Fruit fly (Drosophila melanogaster) whole organism, embryonic: Measurements from ENCODE around the gene Nup37.

Experiments
- Abd-B ChIP-seq: fragments of 200-800 bp; sonication (Bioruptor generic); optimal IDR thresholded peaks from 2 replicates; lab custom pipeline; 2018; ENCODE audit warnings: missing biosample characterization, mild to moderate bottlenecking, missing genetic modification characterization, moderate library complexity
- B-H1 ChIP-seq: fragments of 200-800 bp; sonication (Bioruptor generic); IDR thresholded peaks from 3 replicates; pipeline ENCODE4 v1.3.6; 2022; ENCODE audit warnings: missing biosample characterization, missing genetic modification characterization
- Bgb ChIP-seq: fragments of 200-800 bp; sonication (Bioruptor generic); IDR thresholded peaks from 2 replicates; pipeline ENCODE4 v1.3.6; 2022; ENCODE audit warnings: missing biosample characterization, missing genetic modification characterization; ENCODE audit not compliant: partially characterized antibody
- CG10565 ChIP-seq: fragments of 200-800 bp; sonication (Bioruptor generic); optimal IDR thresholded peaks from 3 replicates; lab custom pipeline; 2016; ENCODE audit warnings: missing biosample characterization, mild to moderate bottlenecking, missing genetic modification characterization
- CG11093 ChIP-seq: fragments of 200-800 bp; sonication (Bioruptor generic); IDR thresholded peaks from 3 replicates; pipeline ENCODE4 v1.3.6; 2022; ENCODE audit warnings: missing biosample characterization, missing genetic modification characterization
- CG11247 ChIP-seq: fragments of 200-800 bp; sonication (Bioruptor generic); IDR thresholded peaks from 2 replicates; pipeline ENCODE4 v1.3.6; 2022; ENCODE audit warnings: missing biosample characterization, missing genetic modification characterization
- CG11504 ChIP-seq: fragments of 200-800 bp; sonication (Bioruptor generic); optimal IDR thresholded peaks from 3 replicates; lab custom pipeline; 2019; ENCODE audit warnings: missing biosample characterization, mild to moderate bottlenecking, missing genetic modification characterization, moderate library complexity
- CG12236 ChIP-seq: fragments of 200-800 bp; sonication (Bioruptor generic); optimal IDR thresholded peaks from 2 replicates; lab custom pipeline; 2016; ENCODE audit warnings: missing biosample characterization, missing genetic modification characterization
- CG12391 ChIP-seq: fragments of 200-800 bp; sonication (Bioruptor generic); optimal IDR thresholded peaks from 3 replicates; lab custom pipeline; 2018; ENCODE audit warnings: missing biosample characterization, mild to moderate bottlenecking, missing genetic modification characterization, moderate library complexity
- CG13424 ChIP-seq: fragments of 200-800 bp; sonication (Bioruptor generic); optimal IDR thresholded peaks from 2 replicates; lab custom pipeline; 2019; ENCODE audit warnings: missing biosample characterization, mild to moderate bottlenecking, missing genetic modification characterization, moderate library complexity
- CG13894 ChIP-seq: fragments of 200-800 bp; sonication (Bioruptor generic); optimal IDR thresholded peaks from 3 replicates; lab custom pipeline; 2018; ENCODE audit warnings: missing biosample characterization, mild to moderate bottlenecking, missing genetic modification characterization, moderate library complexity
- CG31224 ChIP-seq: fragments of 200-800 bp; sonication (Bioruptor generic); IDR thresholded peaks from 2 replicates; pipeline ENCODE4 v1.3.6; 2022; ENCODE audit warnings: missing biosample characterization, missing genetic modification characterization
- CG4707 ChIP-seq: fragments of 200-800 bp; sonication (Bioruptor generic); optimal IDR thresholded peaks from 2 replicates; lab custom pipeline; 2018; ENCODE audit warnings: missing biosample characterization, mild to moderate bottlenecking, missing genetic modification characterization, moderate library complexity
- CG6654 ChIP-seq: fragments of 200-800 bp; sonication (Bioruptor generic); optimal IDR thresholded peaks from 2 replicates; lab custom pipeline; 2017; ENCODE audit warnings: missing biosample characterization, mild to moderate bottlenecking, missing genetic modification characterization
- CG8089 ChIP-seq: fragments of 200-800 bp; sonication (Bioruptor generic); optimal IDR thresholded peaks from 3 replicates; lab custom pipeline; 2016; ENCODE audit warnings: missing biosample characterization, missing genetic modification characterization
- CG8765 ChIP-seq: fragments of 200-800 bp; sonication (Bioruptor generic); IDR thresholded peaks from 2 replicates; pipeline ENCODE4 v1.3.6; 2022; ENCODE audit warnings: missing biosample characterization, missing genetic modification characterization
- CG9797 ChIP-seq: fragments of 200-800 bp; sonication (Bioruptor generic); optimal IDR thresholded peaks from 3 replicates; lab custom pipeline; 2018; ENCODE audit warnings: missing biosample characterization, mild to moderate bottlenecking, missing genetic modification characterization
- CG9817 ChIP-seq: fragments of 200-800 bp; sonication (Bioruptor generic); optimal IDR thresholded peaks from 2 replicates; lab custom pipeline; 2018; ENCODE audit warnings: missing biosample characterization, mild to moderate bottlenecking, missing genetic modification characterization, moderate library complexity
- Eip74EF ChIP-seq, 2 experiments: fragments of 200-800 bp in 1 of 2; fragments of >200 bp in 1 of 2; sonication (Bioruptor generic) in 1 of 2; optimal IDR thresholded peaks; 2 replicates each; lab custom pipeline; 2017 to 2019; ENCODE audit warnings: missing biosample characterization in 2 of 2, missing genetic modification characterization in 2 of 2, mild to moderate bottlenecking in 1 of 2, moderate library complexity in 1 of 2
- Ets65A ChIP-seq: fragments of 200-800 bp; sonication (Bioruptor generic); peaks from one replicate; lab custom pipeline; 2016; ENCODE audit warnings: missing biosample characterization, missing genetic modification characterization
- Gsc ChIP-seq: fragments of 200-800 bp; sonication (Bioruptor generic); IDR thresholded peaks from 2 replicates; pipeline ENCODE4 v1.3.6; 2022; ENCODE audit warnings: missing biosample characterization, missing genetic modification characterization
- Hand ChIP-seq: fragments of 200-800 bp; sonication (Bioruptor generic); optimal IDR thresholded peaks from 2 replicates; lab custom pipeline; 2017; ENCODE audit warnings: mild to moderate bottlenecking, missing biosample characterization, missing genetic modification reagents, missing genetic modification characterization
- Hr51 ChIP-seq, 2 experiments: fragments of 200-800 bp; sonication (Bioruptor generic); optimal IDR thresholded peaks; 2 replicates in 1 of 2; 3 replicates in 1 of 2; lab custom pipeline; 2016 to 2018; ENCODE audit warnings: missing biosample characterization in 2 of 2, missing genetic modification characterization in 2 of 2, mild to moderate bottlenecking in 1 of 2, moderate library complexity in 1 of 2
- Jarid2 ChIP-seq: fragments of 200-800 bp; sonication (Bioruptor generic); optimal IDR thresholded peaks from 3 replicates; lab custom pipeline; 2017; ENCODE audit warnings: mild to moderate bottlenecking, missing biosample characterization, missing genetic modification reagents, missing genetic modification characterization
- Opbp ChIP-seq: fragments of 200-800 bp; sonication (Bioruptor generic); IDR thresholded peaks from 3 replicates; pipeline ENCODE4 v1.3.6; 2022; ENCODE audit warnings: missing biosample characterization, missing genetic modification characterization; ENCODE audit not compliant: partially characterized antibody
- Sin3A ChIP-seq: fragments of >200 bp; optimal IDR thresholded peaks from 2 replicates; lab custom pipeline; 2018
- Sox100B ChIP-seq: fragments of 200-800 bp; sonication (Bioruptor generic); optimal IDR thresholded peaks from 3 replicates; lab custom pipeline; 2018; ENCODE audit warnings: missing biosample characterization, mild to moderate bottlenecking, missing genetic modification characterization
- Ssrp ChIP-seq: fragments of 200-800 bp; sonication (Bioruptor generic); optimal IDR thresholded peaks from 2 replicates; lab custom pipeline; 2018; ENCODE audit warnings: missing biosample characterization, mild to moderate bottlenecking, missing genetic modification characterization, moderate library complexity
- Taf1 ChIP-seq: fragments of 200-800 bp; sonication (Bioruptor generic); IDR thresholded peaks from 2 replicates; pipeline ENCODE4 v1.3.6; 2022; ENCODE audit warnings: missing biosample characterization, missing genetic modification characterization
- caup ChIP-seq: fragments of 200-800 bp; sonication (Bioruptor generic); optimal IDR thresholded peaks from 3 replicates; lab custom pipeline; 2017; ENCODE audit warnings: missing biosample characterization, mild to moderate bottlenecking, missing genetic modification characterization, moderate library complexity; ENCODE audit not compliant: severe bottlenecking
- crp ChIP-seq, 2 experiments: fragments of 200-800 bp; sonication (Bioruptor generic); optimal IDR thresholded peaks; 2 replicates in 1 of 2; 3 replicates in 1 of 2; lab custom pipeline; 2017; ENCODE audit warnings: missing biosample characterization in 2 of 2, missing genetic modification characterization in 2 of 2, mild to moderate bottlenecking in 1 of 2, moderate library complexity in 1 of 2
- dati ChIP-seq: fragments of 200-800 bp; sonication (Bioruptor generic); IDR thresholded peaks from 2 replicates; pipeline ENCODE4 v1.3.6; 2022; ENCODE audit warnings: missing biosample characterization, missing genetic modification characterization
- dimm ChIP-seq: fragments of 200-800 bp; sonication (Bioruptor generic); IDR thresholded peaks from 2 replicates; pipeline ENCODE4 v1.3.6; 2022; ENCODE audit warnings: missing biosample characterization, missing genetic modification characterization
- dysf ChIP-seq: fragments of 200-800 bp; sonication (Bioruptor generic); IDR thresholded peaks from 3 replicates; pipeline ENCODE4 v1.3.6; 2022; ENCODE audit warnings: missing biosample characterization, missing genetic modification characterization
- emc ChIP-seq: fragments of 200-800 bp; sonication (Bioruptor generic); optimal IDR thresholded peaks from 2 replicates; lab custom pipeline; 2016; ENCODE audit warnings: missing biosample characterization, missing genetic modification characterization
- fd96Cb ChIP-seq: fragments of 200-800 bp; sonication (Bioruptor generic); optimal IDR thresholded peaks from 2 replicates; lab custom pipeline; 2018; ENCODE audit warnings: missing biosample characterization, mild to moderate bottlenecking, missing genetic modification characterization, moderate library complexity
- fru ChIP-seq: fragments of >200 bp; optimal IDR thresholded peaks from 2 replicates; lab custom pipeline; 2017
- gce ChIP-seq: fragments of 200-800 bp; sonication (Bioruptor generic); IDR thresholded peaks from 3 replicates; pipeline ENCODE4 v1.3.6; 2022; ENCODE audit warnings: missing biosample characterization, missing genetic modification characterization
- hbn ChIP-seq: fragments of 200-800 bp; sonication (Bioruptor generic); IDR thresholded peaks from 2 replicates; pipeline ENCODE4 v1.3.6; 2022; ENCODE audit warnings: missing biosample characterization, missing genetic modification characterization; ENCODE audit not compliant: partially characterized antibody
- hth ChIP-seq: fragments of >200 bp; optimal IDR thresholded peaks from 2 replicates; lab custom pipeline; 2017; ENCODE audit warnings: inconsistent platforms
- lab ChIP-seq: fragments of 200-800 bp; sonication (Bioruptor generic); optimal IDR thresholded peaks from 3 replicates; lab custom pipeline; 2017; ENCODE audit warnings: missing biosample characterization, missing genetic modification characterization, mild to moderate bottlenecking, moderate library complexity, missing genetic modification reagents
- lbe ChIP-seq: fragments of 200-800 bp; sonication (Bioruptor generic); optimal IDR thresholded peaks from 2 replicates; lab custom pipeline; 2016; ENCODE audit warnings: missing biosample characterization, mild to moderate bottlenecking, missing genetic modification characterization
- p53 ChIP-seq: fragments of 200-800 bp; sonication (Bioruptor generic); optimal IDR thresholded peaks from 2 replicates; lab custom pipeline; 2016; ENCODE audit warnings: missing biosample characterization, missing genetic modification characterization
- pb ChIP-seq: fragments of 200-800 bp; sonication (Bioruptor generic); optimal IDR thresholded peaks from 3 replicates; lab custom pipeline; 2016; ENCODE audit warnings: missing biosample characterization, missing genetic modification characterization
- ranshi ChIP-seq: fragments of 200-800 bp; sonication (Bioruptor generic); IDR thresholded peaks from 2 replicates; pipeline ENCODE4 v1.3.6; 2022; ENCODE audit warnings: missing biosample characterization, missing genetic modification characterization
- sug ChIP-seq: fragments of 200-800 bp; optimal IDR thresholded peaks from 2 replicates; lab custom pipeline; 2019; ENCODE audit warnings: missing biosample characterization, mild to moderate bottlenecking, missing genetic modification characterization, moderate library complexity
- tgo ChIP-seq: fragments of 200-800 bp; sonication (Bioruptor generic); IDR thresholded peaks from 3 replicates; pipeline ENCODE4 v1.3.6; 2022; ENCODE audit warnings: missing biosample characterization, missing genetic modification characterization
- tll ChIP-seq, 2 experiments: fragments of 200-800 bp in 1 of 2; fragments of >200 bp in 1 of 2; sonication (Bioruptor generic) in 1 of 2; optimal IDR thresholded peaks; 2 replicates each; lab custom pipeline; 2017 to 2019; ENCODE audit warnings: missing biosample characterization in 2 of 2, missing genetic modification characterization in 2 of 2, mild to moderate bottlenecking in 1 of 2, moderate library complexity in 1 of 2
- vnd ChIP-seq: fragments of 200-800 bp; sonication (Bioruptor generic); IDR thresholded peaks from 3 replicates; pipeline ENCODE4 v1.3.6; 2022; ENCODE audit warnings: missing biosample characterization, missing genetic modification characterization; ENCODE audit not compliant: partially characterized antibody
- zf30C ChIP-seq: fragments of 200-800 bp; sonication (Bioruptor generic); optimal IDR thresholded peaks from 3 replicates; lab custom pipeline; 2018; ENCODE audit warnings: missing biosample characterization, mild to moderate bottlenecking, missing genetic modification characterization

The Nup37 gene

dm6 chr3R:25262322-25262761 is 14.9 kb downstream of the Nup37 start, which contains the start of the genes Kdsr and CG11858 (continued):
- TF ChIP-seq CG11247 (GFP tag; lab: Robert Waterston, UW) = 0 out of 2 replicates have a peak, but pooled peaks have one; percentile 18
- TF ChIP-seq tll (GFP tag; optimal IDR thresholded peaks at IDR 0.05; lab: Kevin White, UChicago) = no peak
- peak; percentile 77 for TF ChIP-seq tgo (GFP tag; lab: Robert Waterston, UW)
- no peak for TF ChIP-seq Hand (GFP tag; lab: Kevin White, UChicago)
- peak; percentile 45 for TF ChIP-seq fd96Cb (tag; lab: Kevin White, UChicago)
- TF ChIP-seq CG9797 = peak; percentile 76
- TF ChIP-seq CG12391 (tag; lab: Kevin White, UChicago) = peak; percentile 79
- no peak for TF ChIP-seq dati (GFP tag; lab: Robert Waterston, UW)
- TF ChIP-seq p53 = no peak
- TF ChIP-seq crp (GFP tag; optimal IDR thresholded peaks at IDR 0.05; lab: Kevin White, UChicago) = peak in 1 of 2 experiments; percentile 49
- TF ChIP-seq Bgb (GFP tag; lab: Robert Waterston, UW) = no peak
- peak; percentile 53 for TF ChIP-seq CG8765 (GFP tag; lab: Robert Waterston, UW)
- TF ChIP-seq Ssrp (tag; lab: Kevin White, UChicago) = peak; percentile 57
- no peak for TF ChIP-seq Eip74EF (GFP tag; optimal IDR thresholded peaks at IDR 0.05; lab: Kevin White, UChicago)
- TF ChIP-seq CG4707 (GFP tag; lab: Kevin White, UChicago) = no peak
- TF ChIP-seq CG9817 (tag; lab: Kevin White, UChicago) = peak; percentile 65
- TF ChIP-seq vnd = 0 out of 3 replicates have a peak, but pooled peaks have one; percentile 23
- no peak for TF ChIP-seq emc (GFP tag; lab: Kevin White, UChicago)
- no peak for TF ChIP-seq CG11504 (tag; lab: Kevin White, UChicago)
- no peak for TF ChIP-seq lbe (GFP tag; lab: Kevin White, UChicago)
- peak; percentile 53; the same call in 1 of the 3 replicates for TF ChIP-seq CG11093 (GFP tag; lab: Robert Waterston, UW)
- no peak for TF ChIP-seq dimm (GFP tag; lab: Robert Waterston, UW)
- no peak for TF ChIP-seq Opbp
- TF ChIP-seq Taf1 (GFP tag; lab: Robert Waterston, UW) = peak; percentile 52
- peak; percentile 43; the same call in 2 of the 3 replicates for TF ChIP-seq B-H1 (GFP tag; lab: Robert Waterston, UW)
- no peak for TF ChIP-seq CG10565 (GFP tag; lab: Kevin White, UChicago)
- TF ChIP-seq caup (GFP tag; lab: Kevin White, UChicago) = peak; percentile 58
- no peak for TF ChIP-seq CG12236 (GFP tag; lab: Kevin White, UChicago)
- no peak for TF ChIP-seq fru (lab: Kevin White, UChicago)
- peak; percentile 94 for TF ChIP-seq Ets65A (GFP tag; lab: Kevin White, UChicago)
- TF ChIP-seq CG8089 (GFP tag; lab: Kevin White, UChicago) = no peak
- peak; percentile 3 for TF ChIP-seq pb (GFP tag; lab: Kevin White, UChicago)
- TF ChIP-seq Sin3A (lab: Kevin White, UChicago) = peak; percentile 59
- peak; percentile 35; the same call in 1 of the 2 replicates for TF ChIP-seq hbn (GFP tag; lab: Robert Waterston, UW)
- no peak for TF ChIP-seq zf30C
- TF ChIP-seq CG13424 = peak; percentile 69
- peak; percentile 42; the same call in 1 of the 2 replicates for TF ChIP-seq CG31224 (GFP tag; lab: Robert Waterston, UW)
- peak; percentile 54; the same call in 1 of the 2 replicates for TF ChIP-seq ranshi
- peak; percentile 57 for TF ChIP-seq CG13894 (tag; lab: Kevin White, UChicago)
- TF ChIP-seq gce (GFP tag; lab: Robert Waterston, UW) = no peak
- peak in 1 of 2 experiments; percentile 56 for TF ChIP-seq Hr51 (GFP tag; optimal IDR thresholded peaks at IDR 0.05; lab: Kevin White, UChicago)
- no peak for TF ChIP-seq Abd-B
- TF ChIP-seq sug (tag; lab: Kevin White, UChicago) = peak; percentile 70
- TF ChIP-seq Gsc = no peak
- TF ChIP-seq dysf = peak; percentile 70
- TF ChIP-seq CG6654 = no peak
- no peak for TF ChIP-seq hth (lab: Kevin White, UChicago)
- TF ChIP-seq Jarid2 (GFP tag; lab: Kevin White, UChicago) = no peak
- TF ChIP-seq lab (GFP tag; lab: Kevin White, UChicago) = no peak
- no peak for TF ChIP-seq Sox100B (GFP tag; lab: Kevin White, UChicago)
